Fruit fly (Drosophila melanogaster) whole organism, wandering third instar larva: ENCODE results near the gene Cmpk.

Experiments used
- Abd-B ChIP-seq: fragments of >200 bp; optimal IDR thresholded peaks from 2 replicates; lab custom pipeline; 2017; ENCODE audit warnings: missing biosample characterization, missing genetic modification characterization
- CG32264 ChIP-seq: fragments of 200-800 bp; sonication (Bioruptor generic); optimal IDR thresholded peaks from 2 replicates; lab custom pipeline; 2016; ENCODE audit warnings: missing biosample characterization, missing genetic modification characterization
- CG9705 ChIP-seq: fragments of 200-800 bp; sonication (Bioruptor generic); optimal IDR thresholded peaks from 2 replicates; lab custom pipeline; 2018; ENCODE audit warnings: missing biosample characterization, mild to moderate bottlenecking, missing genetic modification characterization
- CrebA ChIP-seq: fragments of 200-800 bp; sonication (Bioruptor generic); optimal IDR thresholded peaks from 2 replicates; lab custom pipeline; 2016; ENCODE audit warnings: missing biosample characterization, mild to moderate bottlenecking, missing genetic modification characterization, borderline replicate concordance
- Dfd ChIP-seq: fragments of >200 bp; optimal IDR thresholded peaks from 2 replicates; lab custom pipeline; 2017; ENCODE audit warnings: missing biosample characterization, missing genetic modification characterization
- Dif ChIP-seq: fragments of 200-275, 200-300 bp; sonication (Bioruptor generic); optimal IDR thresholded peaks from 2 replicates; lab custom pipeline; 2018; ENCODE audit warnings: missing biosample characterization, missing genetic modification characterization; ENCODE audit not compliant: partially characterized antibody
- GATAd ChIP-seq: sonication (Bioruptor generic); optimal IDR thresholded peaks from 2 replicates; lab custom pipeline; 2016; ENCODE audit warnings: missing biosample characterization, missing genetic modification characterization
- HLH106 ChIP-seq: fragments of 200-800 bp; optimal IDR thresholded peaks from 3 replicates; lab custom pipeline; 2019; ENCODE audit warnings: missing biosample characterization, mild to moderate bottlenecking, missing genetic modification characterization, moderate library complexity
- Hnf4 ChIP-seq: fragments of 200-800 bp; sonication (Bioruptor generic); optimal IDR thresholded peaks from 2 replicates; lab custom pipeline; 2016; ENCODE audit warnings: missing biosample characterization, mild to moderate bottlenecking, missing genetic modification characterization
- Hr78 ChIP-seq: fragments of >200 bp; optimal IDR thresholded peaks from 2 replicates; lab custom pipeline; 2017; ENCODE audit warnings: missing biosample characterization, missing genetic modification characterization
- Hr83 ChIP-seq: fragments of 200-300 bp; sonication (Bioruptor generic); optimal IDR thresholded peaks from 2 replicates; lab custom pipeline; 2016; ENCODE audit warnings: missing biosample characterization, mild to moderate bottlenecking, missing genetic modification characterization, moderate library complexity; ENCODE audit not compliant: poor library complexity, severe bottlenecking
- Mio ChIP-seq: sonication (Bioruptor generic); optimal IDR thresholded peaks from 2 replicates; lab custom pipeline; 2016; ENCODE audit warnings: missing biosample characterization, missing genetic modification characterization
- Myc ChIP-seq: fragments of >200 bp; optimal IDR thresholded peaks from 2 replicates; lab custom pipeline; 2017
- N ChIP-seq: fragments of >200 bp; optimal IDR thresholded peaks from 2 replicates; lab custom pipeline; 2018; ENCODE audit warnings: missing biosample characterization, missing external identifiers, missing genetic modification characterization
- OdsH ChIP-seq: fragments of 200-800 bp; sonication (Bioruptor generic); optimal IDR thresholded peaks from 2 replicates; lab custom pipeline; 2016; ENCODE audit warnings: missing biosample characterization, mild to moderate bottlenecking, missing genetic modification characterization
- Rel ChIP-seq, 2 experiments: fragments of 200-800 bp; sonication (Bioruptor generic) in 1 of 2; optimal IDR thresholded peaks; 2 replicates in 1 of 2; 3 replicates in 1 of 2; lab custom pipeline; 2016 to 2019; ENCODE audit warnings: mild to moderate bottlenecking in 2 of 2, missing biosample characterization in 2 of 2, missing genetic modification characterization in 2 of 2, moderate library complexity in 1 of 2
- Sp1 ChIP-seq: fragments of 200-800 bp; sonication (Bioruptor generic); optimal IDR thresholded peaks from 3 replicates; lab custom pipeline; 2019; ENCODE audit warnings: missing biosample characterization, mild to moderate bottlenecking, missing genetic modification characterization, moderate library complexity
- Vsx2 ChIP-seq: fragments of 200-300, 225-300 bp; sonication (Bioruptor generic); optimal IDR thresholded peaks from 2 replicates; lab custom pipeline; 2018; ENCODE audit warnings: missing biosample characterization, missing genetic modification characterization; ENCODE audit not compliant: partially characterized antibody
- br ChIP-seq: fragments of 200-800 bp; sonication (Bioruptor generic); optimal IDR thresholded peaks from 2 replicates; lab custom pipeline; 2016; ENCODE audit warnings: missing biosample characterization, missing genetic modification characterization
- brk ChIP-seq: fragments of 200-800 bp; sonication (Bioruptor generic); optimal IDR thresholded peaks from 2 replicates; lab custom pipeline; 2016; ENCODE audit warnings: missing biosample characterization, mild to moderate bottlenecking, missing genetic modification characterization
- dl ChIP-seq, 2 experiments: fragments of 175-275, 200-275 bp in 1 of 2; fragments of 200-275 bp in 1 of 2; sonication (Bioruptor generic); optimal IDR thresholded peaks; lab custom pipeline; 2018; ENCODE audit warnings: mild to moderate bottlenecking in 2 of 2, missing biosample characterization in 2 of 2, missing genetic modification characterization in 2 of 2, moderate library complexity in 2 of 2; ENCODE audit not compliant: partially characterized antibody in 2 of 2, insufficient read depth in 1 of 2
- dmrt93B ChIP-seq: fragments of 200-800 bp; sonication (Bioruptor generic); optimal IDR thresholded peaks from 2 replicates; lab custom pipeline; 2018; ENCODE audit warnings: missing biosample characterization, mild to moderate bottlenecking, missing genetic modification characterization
- dsf ChIP-seq: sonication (Bioruptor generic); optimal IDR thresholded peaks from 2 replicates; lab custom pipeline; 2016; ENCODE audit warnings: missing biosample characterization, missing genetic modification characterization, borderline replicate concordance
- ey ChIP-seq: fragments of 200-800 bp; sonication (Bioruptor generic); optimal IDR thresholded peaks from 2 replicates; lab custom pipeline; 2016; ENCODE audit warnings: missing biosample characterization, missing genetic modification characterization
- foxo ChIP-seq, 2 experiments: fragments of 200-800 bp; sonication (Bioruptor generic); optimal IDR thresholded peaks; 2 replicates in 1 of 2; 3 replicates in 1 of 2; lab custom pipeline; 2016 to 2017; ENCODE audit warnings: missing biosample characterization in 2 of 2, missing genetic modification characterization in 2 of 2
- fru ChIP-seq: fragments of 200-800 bp; sonication (Bioruptor generic); optimal IDR thresholded peaks from 3 replicates; lab custom pipeline; 2016; ENCODE audit warnings: missing biosample characterization, mild to moderate bottlenecking, missing genetic modification characterization
- h ChIP-seq: fragments of 200-800 bp; sonication (Bioruptor generic); optimal IDR thresholded peaks from 3 replicates; lab custom pipeline; 2016; ENCODE audit warnings: missing biosample characterization, mild to moderate bottlenecking, missing genetic modification characterization
- jim ChIP-seq: fragments of 175-275, 200-325 bp; sonication (Bioruptor generic); optimal IDR thresholded peaks from 2 replicates; lab custom pipeline; 2016; ENCODE audit warnings: missing biosample characterization, mild to moderate bottlenecking, missing genetic modification characterization
- lola ChIP-seq: fragments of >200 bp; optimal IDR thresholded peaks from 2 replicates; lab custom pipeline; 2017; ENCODE audit warnings: missing biosample characterization, missing genetic modification characterization
- pan ChIP-seq: fragments of >200 bp; optimal IDR thresholded peaks from 2 replicates; lab custom pipeline; 2017
- psq ChIP-seq: fragments of 200-800 bp; sonication (Bioruptor generic); optimal IDR thresholded peaks from 3 replicates; lab custom pipeline; 2017; ENCODE audit warnings: missing biosample characterization, mild to moderate bottlenecking, missing genetic modification characterization, moderate library complexity
- rgr ChIP-seq: fragments of 200-800 bp; sonication (Bioruptor generic); optimal IDR thresholded peaks from 3 replicates; lab custom pipeline; 2016; ENCODE audit warnings: missing biosample characterization, mild to moderate bottlenecking, missing genetic modification characterization
- sage ChIP-seq: fragments of 200-800 bp; sonication (Bioruptor generic); optimal IDR thresholded peaks from 2 replicates; lab custom pipeline; 2016; ENCODE audit warnings: missing biosample characterization, mild to moderate bottlenecking, missing genetic modification characterization
- sv ChIP-seq: fragments of 200-800 bp; sonication (Bioruptor generic); optimal IDR thresholded peaks from 3 replicates; lab custom pipeline; 2016; ENCODE audit warnings: missing biosample characterization, missing genetic modification characterization
- tai ChIP-seq: sonication (Bioruptor generic); optimal IDR thresholded peaks from 2 replicates; lab custom pipeline; 2016; ENCODE audit warnings: missing biosample characterization, missing genetic modification characterization
- usp ChIP-seq: fragments of >200 bp; optimal IDR thresholded peaks from 2 replicates; lab custom pipeline; 2017; ENCODE audit warnings: missing biosample characterization, missing genetic modification characterization
- woc ChIP-seq: sonication (Bioruptor generic); optimal IDR thresholded peaks from 2 replicates; lab custom pipeline; 2016; ENCODE audit warnings: missing biosample characterization, mild to moderate bottlenecking, missing genetic modification characterization

Cmpk gene

dm6 chr3R:26007964-26008868, 47.0 kb downstream of the Cmpk start:
- peak; percentile 59 for TF ChIP-seq Dfd (GFP tag; lab: Kevin White, UChicago)
- peak; percentile 2 for TF ChIP-seq CG9705 (GFP tag; lab: Kevin White, UChicago)
- TF ChIP-seq br, result peak; percentile 54
- peak; percentile 34 to 51 for TF ChIP-seq dl (GFP tag; optimal IDR thresholded peaks at IDR 0.05; lab: Kevin White, UChicago; ENCODE audit: insufficient read depth in 1 of 2, partially characterized antibody in 2 of 2)
- TF ChIP-seq dmrt93B (GFP tag; lab: Kevin White, UChicago), result no peak
- peak; percentile 14 for TF ChIP-seq Rel (GFP tag; optimal IDR thresholded peaks at IDR 0.05; lab: Kevin White, UChicago)
- peak; percentile 87 for TF ChIP-seq Rel (tag; optimal IDR thresholded peaks at IDR 0.05; lab: Kevin White, UChicago)
- TF ChIP-seq jim, result peak; percentile 48
- TF ChIP-seq h (GFP tag; lab: Kevin White, UChicago), result peak; percentile 87
- no peak for TF ChIP-seq dsf (GFP tag; lab: Kevin White, UChicago)
- no peak for TF ChIP-seq Vsx2
- no peak for TF ChIP-seq Hr83 (GFP tag; lab: Kevin White, UChicago)
- TF ChIP-seq ey (GFP tag; lab: Kevin White, UChicago), result peak; percentile 20
- no peak for TF ChIP-seq psq
- TF ChIP-seq sv, result no peak
- TF ChIP-seq tai, result no peak
- peak; percentile 70 for TF ChIP-seq Sp1 (GFP tag; lab: Kevin White, UChicago)
- TF ChIP-seq woc (GFP tag; lab: Kevin White, UChicago), result peak; percentile 42
- TF ChIP-seq fru (GFP tag; lab: Kevin White, UChicago), result peak; percentile 18
- TF ChIP-seq brk, result peak; percentile 10

- TF ChIP-seq jim (no peak), Vsx2 (no peak), woc (GFP tag; lab: Kevin White, UChicago) (no peak), sv (no peak), Dif (GFP tag; lab: Kevin White, UChicago) (no peak), tai (no peak), psq (no peak), OdsH (GFP tag; lab: Kevin White, UChicago) (no peak), Myc (lab: Kevin White, UChicago) (no peak), N (GFP tag; lab: Kevin White, UChicago) (no peak), h (GFP tag; lab: Kevin White, UChicago) (no peak), pan (lab: Kevin White, UChicago) (no peak), CrebA (GFP tag; lab: Kevin White, UChicago) (no peak), foxo (GFP tag; optimal IDR thresholded peaks at IDR 0.05; lab: Kevin White, UChicago) (no peak), Hr78 (no peak), HLH106 (tag; lab: Kevin White, UChicago) (no peak)
Observed at dm6 chr3R:26007298-26007697, 47.9 kb downstream of the Cmpk start.

- TF ChIP-seq GATAd (GFP tag; lab: Kevin White, UChicago) (no peak), Vsx2 (peak; percentile 18), woc (GFP tag; lab: Kevin White, UChicago) (no peak), pan (lab: Kevin White, UChicago) (no peak), dmrt93B (GFP tag; lab: Kevin White, UChicago) (no peak), CG32264 (GFP tag; lab: Kevin White, UChicago) (no peak), psq (peak; percentile 52), usp (GFP tag; lab: Kevin White, UChicago) (no peak), ey (GFP tag; lab: Kevin White, UChicago) (no peak), sage (GFP tag; lab: Kevin White, UChicago) (no peak), Dfd (GFP tag; lab: Kevin White, UChicago) (no peak), lola (GFP tag; lab: Kevin White, UChicago) (no peak), Abd-B (GFP tag; lab: Kevin White, UChicago) (no peak), Mio (GFP tag; lab: Kevin White, UChicago) (no peak), dsf (GFP tag; lab: Kevin White, UChicago) (no peak), dl (GFP tag; optimal IDR thresholded peaks at IDR 0.05; lab: Kevin White, UChicago; ENCODE audit: insufficient read depth in 1 of 2, partially characterized antibody in 2 of 2) (peak in 1 of 2 experiments; percentile 46), fru (GFP tag; lab: Kevin White, UChicago) (peak; percentile 53), h (GFP tag; lab: Kevin White, UChicago) (peak; percentile 85), HLH106 (tag; lab: Kevin White, UChicago) (no peak), N (GFP tag; lab: Kevin White, UChicago) (peak; percentile 30), sv (no peak), CrebA (GFP tag; lab: Kevin White, UChicago) (peak; percentile 74), Dif (GFP tag; lab: Kevin White, UChicago) (peak; percentile 49), tai (no peak), jim (peak; percentile 68), Hnf4 (peak; percentile 36), brk (peak; percentile 63), rgr (GFP tag; lab: Kevin White, UChicago) (no peak), Hr78 (no peak), foxo (GFP tag; optimal IDR thresholded peaks at IDR 0.05; lab: Kevin White, UChicago) (peak in 1 of 2 experiments; percentile 34), CG9705 (GFP tag; lab: Kevin White, UChicago) (no peak), Sp1 (GFP tag; lab: Kevin White, UChicago) (peak; percentile 32), Myc (lab: Kevin White, UChicago) (no peak)
Observed at dm6 chr3R:26005978-26006934, 49.0 kb downstream of the Cmpk start.
